Worm (Caenorhabditis elegans) whole organism, late embryonic: ENCODE measurements around the gene W04G3.13.

Source experiments
- Y22D7AL.16 ChIP-seq: sonication (generic microtip); optimal IDR thresholded peaks from 2 replicates; lab custom pipeline; 2016; ENCODE audit warnings: missing genetic modification characterization, missing compliant biosample characterization
- ama-1 ChIP-seq: fragments of 150-350 bp; optimal IDR thresholded peaks from 2 replicates; lab custom pipeline; 2014
- ceh-22 ChIP-seq: sonication (generic microtip); optimal IDR thresholded peaks from 2 replicates; lab custom pipeline; 2017; ENCODE audit warnings: missing biosample characterization, missing genetic modification characterization
- ceh-48 ChIP-seq: sonication (generic microtip); optimal IDR thresholded peaks from 2 replicates; lab custom pipeline; 2016; ENCODE audit warnings: missing genetic modification characterization, inconsistent platforms, missing compliant biosample characterization
- dve-1 ChIP-seq: sonication (generic microtip); optimal IDR thresholded peaks from 2 replicates; lab custom pipeline; 2017; ENCODE audit warnings: antibody characterized with exemption, mild to moderate bottlenecking, missing genetic modification characterization, missing compliant biosample characterization
- hlh-13 ChIP-seq: fragments of 200-800 bp; sonication (Bioruptor generic); optimal IDR thresholded peaks from 2 replicates; lab custom pipeline; 2018; ENCODE audit warnings: mild to moderate bottlenecking, missing genetic modification characterization, missing compliant biosample characterization
- lin-11 ChIP-seq: fragments of 200-800 bp; sonication (Bioruptor generic); optimal IDR thresholded peaks from 2 replicates; lab custom pipeline; 2018; ENCODE audit warnings: mild to moderate bottlenecking, missing genetic modification characterization, missing compliant biosample characterization
- pag-3 ChIP-seq: sonication (generic microtip); optimal IDR thresholded peaks from 2 replicates; lab custom pipeline; 2016; ENCODE audit warnings: missing compliant biosample characterization, missing genetic modification characterization, borderline replicate concordance
- pha-2 ChIP-seq: sonication (generic microtip); optimal IDR thresholded peaks from 2 replicates; lab custom pipeline; 2017; ENCODE audit warnings: mild to moderate bottlenecking, missing genetic modification characterization, missing compliant biosample characterization
- pqm-1 ChIP-seq: sonication (generic microtip); optimal IDR thresholded peaks from 2 replicates; lab custom pipeline; 2016; ENCODE audit warnings: missing genetic modification characterization, missing compliant biosample characterization
- rnt-1 ChIP-seq: sonication (generic microtip); optimal IDR thresholded peaks from 2 replicates; lab custom pipeline; 2016; ENCODE audit warnings: missing genetic modification characterization, missing compliant biosample characterization
- sox-2 ChIP-seq: fragments of 200-800 bp; sonication (Bioruptor generic); IDR thresholded peaks from 2 replicates; pipeline ENCODE4 v1.3.6; 2022; ENCODE audit warnings: missing genetic modification reagents, missing genetic modification characterization, missing compliant biosample characterization
- sox-4 ChIP-seq: sonication (generic microtip); optimal IDR thresholded peaks from 2 replicates; lab custom pipeline; 2017; ENCODE audit warnings: mild to moderate bottlenecking, missing genetic modification characterization, inconsistent platforms, missing compliant biosample characterization
- tbx-2 ChIP-seq: sonication (generic microtip); optimal IDR thresholded peaks from 2 replicates; lab custom pipeline; 2016; ENCODE audit warnings: missing genetic modification characterization, missing compliant biosample characterization

DNA sequence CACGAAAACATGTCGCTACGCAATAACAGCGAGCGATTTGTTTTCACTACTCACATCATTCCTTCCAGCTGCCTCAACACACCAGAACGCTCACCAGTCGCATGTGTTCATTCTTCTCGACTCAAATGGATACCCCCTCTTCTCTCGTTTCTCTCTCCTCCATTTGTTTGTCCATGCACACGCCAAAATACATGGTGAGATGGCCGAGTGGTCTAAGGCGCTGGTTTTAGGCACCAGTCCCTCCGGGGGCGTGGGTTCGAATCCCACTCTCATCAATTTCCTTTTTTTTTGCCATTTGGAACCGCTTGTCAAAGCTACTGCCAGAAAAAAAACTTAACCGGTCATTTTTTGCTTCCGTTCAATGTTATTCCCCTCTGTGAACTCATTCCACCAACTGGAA is 15.9 kb upstream of the W04G3.13 start:
- TF ChIP-seq dve-1 (tag; lab: Kevin White, UChicago) (peak; percentile 65), ama-1 (lab: Kevin White, UChicago) (no peak), lin-11 (tag; lab: Kevin White, UChicago) (peak; percentile 53), hlh-13 (GFP tag; lab: Kevin White, UChicago) (peak; percentile 34), ceh-22 (tag; lab: Kevin White, UChicago) (no peak), tbx-2 (peak; percentile 80), pqm-1 (peak; percentile 47), Y22D7AL.16 (tag; lab: Kevin White, UChicago) (peak; percentile 19), ceh-48 (tag; lab: Kevin White, UChicago) (peak; percentile 62), sox-2 (GFP tag; lab: Robert Waterston, UW) (peak; percentile 63), sox-4 (tag; lab: Kevin White, UChicago) (peak; percentile 40), rnt-1 (tag; lab: Kevin White, UChicago) (peak; percentile 78), pha-2 (tag; lab: Kevin White, UChicago) (peak; percentile 65), pag-3 (tag; lab: Kevin White, UChicago) (no peak)
